Fruit fly (Drosophila melanogaster) whole organism, embryonic: Measurements from ENCODE around the gene Orp8.
A peak's percentile ranks its signal among the peaks of the same experiment; 100 is the strongest.

ENCODE experiments used
- Abd-B ChIP-seq: fragments of 200-800 bp; sonication (Bioruptor generic); optimal IDR thresholded peaks from 2 replicates; lab custom pipeline; 2018; ENCODE audit warnings: missing biosample characterization, mild to moderate bottlenecking, missing genetic modification characterization, moderate library complexity
- Asciz ChIP-seq: fragments of 200-800 bp; sonication (Bioruptor generic); optimal IDR thresholded peaks from 2 replicates; lab custom pipeline; 2017; ENCODE audit warnings: missing biosample characterization, mild to moderate bottlenecking, missing genetic modification characterization, missing genetic modification reagents
- CG10147 ChIP-seq: fragments of 200-800 bp; sonication (Bioruptor generic); optimal IDR thresholded peaks from 2 replicates; lab custom pipeline; 2019; ENCODE audit warnings: missing biosample characterization, mild to moderate bottlenecking, missing genetic modification characterization, moderate library complexity
- CG10565 ChIP-seq: fragments of 200-800 bp; sonication (Bioruptor generic); optimal IDR thresholded peaks from 3 replicates; lab custom pipeline; 2016; ENCODE audit warnings: missing biosample characterization, mild to moderate bottlenecking, missing genetic modification characterization
- CG12155 ChIP-seq: fragments of 200-800 bp; sonication (Bioruptor generic); optimal IDR thresholded peaks from 3 replicates; lab custom pipeline; 2016; ENCODE audit warnings: missing biosample characterization, missing genetic modification characterization
- CG13424 ChIP-seq: fragments of 200-800 bp; sonication (Bioruptor generic); optimal IDR thresholded peaks from 2 replicates; lab custom pipeline; 2019; ENCODE audit warnings: missing biosample characterization, mild to moderate bottlenecking, missing genetic modification characterization, moderate library complexity
- CG13775 ChIP-seq: fragments of 200-800 bp; sonication (Bioruptor generic); optimal IDR thresholded peaks from 3 replicates; lab custom pipeline; 2017; ENCODE audit warnings: missing biosample characterization, mild to moderate bottlenecking, missing genetic modification characterization
- CG14014 ChIP-seq: fragments of 200-800 bp; sonication (Bioruptor generic); IDR thresholded peaks from 2 replicates; pipeline ENCODE4 v1.3.6; 2022; ENCODE audit warnings: missing biosample characterization, missing genetic modification characterization
- CG14965 ChIP-seq: fragments of 200-800 bp; sonication (Bioruptor generic); optimal IDR thresholded peaks from 2 replicates; lab custom pipeline; 2016; ENCODE audit warnings: missing biosample characterization, missing genetic modification characterization, borderline replicate concordance
- CG15269 ChIP-seq: fragments of 200-800 bp; sonication (Bioruptor generic); optimal IDR thresholded peaks from 2 replicates; lab custom pipeline; 2018; ENCODE audit warnings: missing biosample characterization, mild to moderate bottlenecking, missing genetic modification characterization, moderate library complexity
- CG17568 ChIP-seq: fragments of 200-800 bp; sonication (Bioruptor generic); optimal IDR thresholded peaks from 2 replicates; lab custom pipeline; 2018; ENCODE audit warnings: missing biosample characterization, mild to moderate bottlenecking, missing genetic modification characterization, moderate library complexity
- CG17802 ChIP-seq: fragments of 200-800 bp; sonication (Bioruptor generic); optimal IDR thresholded peaks from 2 replicates; lab custom pipeline; 2018; ENCODE audit warnings: missing biosample characterization, mild to moderate bottlenecking, missing genetic modification characterization, moderate library complexity
- CG18764 ChIP-seq: fragments of 200-800 bp; sonication (Bioruptor generic); optimal IDR thresholded peaks from 3 replicates; lab custom pipeline; 2016; ENCODE audit warnings: missing biosample characterization, missing genetic modification characterization
- CG8089 ChIP-seq: fragments of 200-800 bp; sonication (Bioruptor generic); optimal IDR thresholded peaks from 3 replicates; lab custom pipeline; 2016; ENCODE audit warnings: missing biosample characterization, missing genetic modification characterization
- CG8478 ChIP-seq: fragments of >200 bp; optimal IDR thresholded peaks from 2 replicates; lab custom pipeline; 2018
- CG8944 ChIP-seq: fragments of 200-800 bp; sonication (Bioruptor generic); optimal IDR thresholded peaks from 3 replicates; lab custom pipeline; 2016; ENCODE audit warnings: missing biosample characterization, missing genetic modification characterization
- CG9609 ChIP-seq: fragments of 200-800 bp; sonication (Bioruptor generic); optimal IDR thresholded peaks from 3 replicates; lab custom pipeline; 2016; ENCODE audit warnings: missing biosample characterization, missing genetic modification characterization
- Doc3 ChIP-seq: fragments of 200-800 bp; sonication (Bioruptor generic); IDR thresholded peaks from 3 replicates; pipeline ENCODE4 v1.3.6; 2022; ENCODE audit warnings: missing biosample characterization, missing genetic modification characterization; ENCODE audit not compliant: partially characterized antibody
- Dp ChIP-seq: fragments of 200-800 bp; sonication (Bioruptor generic); optimal IDR thresholded peaks from 2 replicates; lab custom pipeline; 2018; ENCODE audit warnings: missing biosample characterization, mild to moderate bottlenecking, missing genetic modification characterization, moderate library complexity
- Ets65A ChIP-seq: fragments of 200-800 bp; sonication (Bioruptor generic); peaks from one replicate; lab custom pipeline; 2016; ENCODE audit warnings: missing biosample characterization, missing genetic modification characterization
- Fer1 ChIP-seq: fragments of 200-800 bp; sonication (Bioruptor generic); optimal IDR thresholded peaks from 2 replicates; lab custom pipeline; 2017; ENCODE audit warnings: missing biosample characterization, mild to moderate bottlenecking, missing genetic modification characterization
- H2.0 ChIP-seq: fragments of 200-800 bp; sonication (Bioruptor generic); IDR thresholded peaks from 2 replicates; pipeline ENCODE4 v1.3.6; 2022; ENCODE audit warnings: missing biosample characterization, missing genetic modification characterization
- Hr3 ChIP-seq: fragments of 200-800 bp; sonication (Bioruptor generic); optimal IDR thresholded peaks from 3 replicates; lab custom pipeline; 2016; ENCODE audit warnings: missing biosample characterization, missing genetic modification characterization
- Jarid2 ChIP-seq: fragments of 200-800 bp; sonication (Bioruptor generic); optimal IDR thresholded peaks from 3 replicates; lab custom pipeline; 2017; ENCODE audit warnings: mild to moderate bottlenecking, missing biosample characterization, missing genetic modification reagents, missing genetic modification characterization
- Ravus ChIP-seq: fragments of 200-800 bp; sonication (Bioruptor generic); IDR thresholded peaks from 2 replicates; pipeline ENCODE4 v1.3.6; 2022; ENCODE audit warnings: missing biosample characterization, missing genetic modification characterization
- Six4 ChIP-seq: fragments of 200-800 bp; sonication (Bioruptor generic); optimal IDR thresholded peaks from 2 replicates; lab custom pipeline; 2016; ENCODE audit warnings: missing biosample characterization, missing genetic modification characterization
- Ssrp ChIP-seq: fragments of 200-800 bp; sonication (Bioruptor generic); optimal IDR thresholded peaks from 2 replicates; lab custom pipeline; 2018; ENCODE audit warnings: missing biosample characterization, mild to moderate bottlenecking, missing genetic modification characterization, moderate library complexity
- Vsx1 ChIP-seq: fragments of 200-800 bp; sonication (Bioruptor generic); optimal IDR thresholded peaks from 2 replicates; lab custom pipeline; 2017; ENCODE audit warnings: missing biosample characterization, mild to moderate bottlenecking, missing genetic modification characterization, missing genetic modification reagents
- ash1 ChIP-seq: fragments of 200-800 bp; sonication (Bioruptor generic); optimal IDR thresholded peaks from 2 replicates; lab custom pipeline; 2018; ENCODE audit warnings: missing biosample characterization, mild to moderate bottlenecking, missing genetic modification characterization
- chm ChIP-seq: fragments of 200-800 bp; sonication (Bioruptor generic); IDR thresholded peaks from 2 replicates; pipeline ENCODE4 v1.3.6; 2022; ENCODE audit warnings: missing biosample characterization, missing genetic modification characterization
- crc ChIP-seq: fragments of 200-800 bp; sonication (Bioruptor generic); optimal IDR thresholded peaks from 2 replicates; lab custom pipeline; 2016; ENCODE audit warnings: missing biosample characterization, missing genetic modification characterization
- fu2 ChIP-seq: fragments of 200-800 bp; sonication (Bioruptor generic); optimal IDR thresholded peaks from 2 replicates; lab custom pipeline; 2016; ENCODE audit warnings: missing biosample characterization, missing genetic modification characterization
- gcm ChIP-seq: fragments of 200-800 bp; sonication (Bioruptor generic); optimal IDR thresholded peaks from 2 replicates; lab custom pipeline; 2019; ENCODE audit warnings: missing biosample characterization, mild to moderate bottlenecking, missing genetic modification characterization, moderate library complexity
- her ChIP-seq: fragments of 200-800 bp; sonication (Bioruptor generic); optimal IDR thresholded peaks from 2 replicates; lab custom pipeline; 2016; ENCODE audit warnings: missing biosample characterization, missing genetic modification characterization
- hkb ChIP-seq, 2 experiments: fragments of 200-800 bp in 1 of 2; fragments of >200 bp in 1 of 2; sonication (Bioruptor generic) in 1 of 2; IDR thresholded peaks in 1 of 2; optimal IDR thresholded peaks in 1 of 2; 2 replicates each; pipeline versions ENCODE4 v1.3.6 to Lab custom; 2017 to 2022; ENCODE audit warnings: missing biosample characterization in 1 of 2, missing genetic modification characterization in 1 of 2
- knrl ChIP-seq: fragments of 200-800 bp; sonication (Bioruptor generic); IDR thresholded peaks from 3 replicates; pipeline ENCODE4 v1.3.6; 2022; ENCODE audit warnings: missing biosample characterization, missing genetic modification characterization; ENCODE audit not compliant: partially characterized antibody
- nom ChIP-seq: fragments of 200-800 bp; sonication (Bioruptor generic); optimal IDR thresholded peaks from 2 replicates; lab custom pipeline; 2017; ENCODE audit warnings: missing biosample characterization, missing genetic modification characterization, mild to moderate bottlenecking, moderate library complexity, missing genetic modification reagents
- pita ChIP-seq: fragments of 200-800 bp; sonication (Bioruptor generic); optimal IDR thresholded peaks from 2 replicates; lab custom pipeline; 2017; ENCODE audit warnings: missing biosample characterization, mild to moderate bottlenecking, missing genetic modification characterization
- prd ChIP-seq, 3 experiments: fragments of >200 bp in 2 of 3; fragments of 200-800 bp in 1 of 3; sonication (Bioruptor generic) in 1 of 3; optimal IDR thresholded peaks in 2 of 3; IDR thresholded peaks in 1 of 3; 2 replicates in 2 of 3; 3 replicates in 1 of 3; pipeline versions ENCODE4 v1.3.6 to Lab custom; 2017 to 2022; ENCODE audit warnings: missing biosample characterization in 1 of 3, missing genetic modification characterization in 1 of 3
- pzg ChIP-seq: fragments of 200-800 bp; sonication (Bioruptor generic); optimal IDR thresholded peaks from 3 replicates; lab custom pipeline; 2018; ENCODE audit warnings: missing biosample characterization, mild to moderate bottlenecking, missing genetic modification characterization, moderate library complexity
- slp2 ChIP-seq: fragments of 200-800 bp; sonication (Bioruptor generic); optimal IDR thresholded peaks from 2 replicates; lab custom pipeline; 2016; ENCODE audit warnings: missing biosample characterization, missing genetic modification characterization
- stc ChIP-seq: fragments of 200-800 bp; sonication (Bioruptor generic); IDR thresholded peaks from 2 replicates; pipeline ENCODE4 v1.3.6; 2022; ENCODE audit warnings: missing biosample characterization, missing genetic modification characterization
- stwl ChIP-seq: fragments of 200-800 bp; sonication (Bioruptor generic); optimal IDR thresholded peaks from 3 replicates; lab custom pipeline; 2018; ENCODE audit warnings: missing biosample characterization, mild to moderate bottlenecking, missing genetic modification characterization, moderate library complexity
- tin ChIP-seq: fragments of 200-800 bp; sonication (Bioruptor generic); optimal IDR thresholded peaks from 3 replicates; lab custom pipeline; 2016; ENCODE audit warnings: missing biosample characterization, missing genetic modification characterization
- tx ChIP-seq: fragments of 200-800 bp; sonication (Bioruptor generic); optimal IDR thresholded peaks from 2 replicates; lab custom pipeline; 2016; ENCODE audit warnings: missing biosample characterization, missing genetic modification characterization
- unc-4 ChIP-seq: fragments of 200-800 bp; sonication (Bioruptor generic); IDR thresholded peaks from 2 replicates; pipeline ENCODE4 v1.3.6; 2022; ENCODE audit warnings: missing biosample characterization, missing genetic modification characterization; ENCODE audit not compliant: partially characterized antibody
- zen2 ChIP-seq: fragments of 200-800 bp; sonication (Bioruptor generic); IDR thresholded peaks from 3 replicates; pipeline ENCODE4 v1.3.6; 2022; ENCODE audit warnings: missing biosample characterization, missing genetic modification characterization; ENCODE audit not compliant: partially characterized antibody
- zfh2 ChIP-seq: fragments of 200-800 bp; sonication (Bioruptor generic); optimal IDR thresholded peaks from 2 replicates; lab custom pipeline; 2016; ENCODE audit warnings: missing biosample characterization, missing genetic modification characterization

The Orp8 gene

dm6 chr3R:20285678-20286449 lies 23.3 kb upstream of the Orp8 start (continued):
- TF ChIP-seq zfh2 (GFP tag; lab: Kevin White, UChicago) (no peak), CG9609 (GFP tag; lab: Kevin White, UChicago) (peak; percentile 5), Ravus (no peak), Fer1 (no peak), slp2 (GFP tag; lab: Kevin White, UChicago) (no peak), Ets65A (GFP tag; lab: Kevin White, UChicago) (peak; percentile 38), Abd-B (GFP tag; lab: Kevin White, UChicago) (no peak), Jarid2 (GFP tag; lab: Kevin White, UChicago) (peak; percentile 59), Ssrp (no peak), CG10147 (no peak), CG8478 (lab: Kevin White, UChicago) (no peak), crc (GFP tag; lab: Kevin White, UChicago) (no peak), CG17568 (GFP tag; lab: Kevin White, UChicago) (peak; percentile 43), zen2 (GFP tag; lab: Robert Waterston, UW) (no peak), her (GFP tag; lab: Kevin White, UChicago) (no peak), CG18764 (peak; percentile 70), CG13775 (no peak), tx (GFP tag; lab: Kevin White, UChicago) (no peak), Vsx1 (GFP tag; lab: Kevin White, UChicago) (peak; percentile 79), pita (GFP tag; lab: Kevin White, UChicago) (no peak), CG13424 (tag; lab: Kevin White, UChicago) (peak; percentile 56), Hr3 (peak; percentile 16), ash1 (peak; percentile 60), CG14014 (GFP tag; lab: Robert Waterston, UW) (no peak), CG14965 (GFP tag; lab: Kevin White, UChicago) (no peak), nom (GFP tag; lab: Kevin White, UChicago) (peak; percentile 10), Doc3 (GFP tag; lab: Robert Waterston, UW) (no peak), stc (GFP tag; lab: Robert Waterston, UW) (no peak), pzg (GFP tag; lab: Kevin White, UChicago) (no peak), unc-4 (GFP tag; lab: Robert Waterston, UW) (no peak), CG10565 (GFP tag; lab: Kevin White, UChicago) (no peak), CG8089 (GFP tag; lab: Kevin White, UChicago) (peak; percentile 60), knrl (GFP tag; lab: Robert Waterston, UW) (no peak), gcm (GFP tag; lab: Kevin White, UChicago) (peak; percentile 41), Six4 (GFP tag; lab: Kevin White, UChicago) (no peak), prd (optimal IDR thresholded peaks at IDR 0.05; lab: Kevin White, UChicago) (no peak), prd (GFP tag; IDR thresholded peaks at IDR 0.05; lab: Robert Waterston, UW) (peak; percentile 64; the same call in 2 of the 3 replicates), CG15269 (tag; lab: Kevin White, UChicago) (no peak), Asciz (peak; percentile 94), CG8944 (peak; percentile 48), stwl (tag; lab: Kevin White, UChicago) (peak; percentile 10), chm (GFP tag; lab: Robert Waterston, UW) (peak; percentile 89; the same call in 1 of the 2 replicates), CG17802 (tag; lab: Kevin White, UChicago) (no peak), tin (GFP tag; lab: Kevin White, UChicago) (peak; percentile 48), H2.0 (GFP tag; lab: Robert Waterston, UW) (peak; percentile 51; the same call in 1 of the 2 replicates), fu2 (GFP tag; lab: Kevin White, UChicago) (no peak), CG12155 (GFP tag; lab: Kevin White, UChicago) (no peak), Dp (GFP tag; lab: Kevin White, UChicago) (no peak), hkb (optimal IDR thresholded peaks at IDR 0.05; lab: Kevin White, UChicago) (no peak), hkb (GFP tag; IDR thresholded peaks at IDR 0.05; lab: Robert Waterston, UW) (peak; percentile 51; the same call in 1 of the 2 replicates)
